Fruit fly (Drosophila melanogaster) whole organism, embryonic: Measurements from ENCODE around the gene CG14174.

ENCODE experiments used
- ATbp ChIP-seq: fragments of 200-800 bp; sonication (Bioruptor generic); optimal IDR thresholded peaks from 2 replicates; lab custom pipeline; 2017; ENCODE audit warnings: missing biosample characterization, mild to moderate bottlenecking, missing genetic modification characterization, missing genetic modification reagents
- Awh ChIP-seq: fragments of 200-800 bp; sonication (Bioruptor generic); IDR thresholded peaks from 2 replicates; pipeline ENCODE4, ENCODE4 v1.3.6; 2022; ENCODE audit warnings: missing biosample characterization, missing genetic modification characterization
- Bdp1 ChIP-seq: fragments of 200-800 bp; sonication (Bioruptor generic); optimal IDR thresholded peaks from 3 replicates; lab custom pipeline; 2016; ENCODE audit warnings: missing biosample characterization, missing genetic modification characterization
- Bgb ChIP-seq: fragments of 200-800 bp; sonication (Bioruptor generic); IDR thresholded peaks from 2 replicates; pipeline ENCODE4 v1.3.6; 2022; ENCODE audit warnings: missing biosample characterization, missing genetic modification characterization; ENCODE audit not compliant: partially characterized antibody
- BtbVII ChIP-seq: fragments of 200-800 bp; sonication (Bioruptor generic); optimal IDR thresholded peaks from 3 replicates; lab custom pipeline; 2017; ENCODE audit warnings: missing biosample characterization, mild to moderate bottlenecking, missing genetic modification characterization
- CG11247 ChIP-seq: fragments of 200-800 bp; sonication (Bioruptor generic); IDR thresholded peaks from 2 replicates; pipeline ENCODE4 v1.3.6; 2022; ENCODE audit warnings: missing biosample characterization, missing genetic modification characterization
- CG12299 ChIP-seq: fragments of 200-800 bp; sonication (Bioruptor generic); optimal IDR thresholded peaks from 2 replicates; lab custom pipeline; 2018; ENCODE audit warnings: missing biosample characterization, mild to moderate bottlenecking, missing genetic modification characterization
- CG12769 ChIP-seq: fragments of 200-800 bp; sonication (Bioruptor generic); optimal IDR thresholded peaks from 2 replicates; lab custom pipeline; 2019; ENCODE audit warnings: missing biosample characterization, mild to moderate bottlenecking, missing genetic modification characterization, moderate library complexity
- CG15269 ChIP-seq: fragments of 200-800 bp; sonication (Bioruptor generic); optimal IDR thresholded peaks from 2 replicates; lab custom pipeline; 2018; ENCODE audit warnings: missing biosample characterization, mild to moderate bottlenecking, missing genetic modification characterization, moderate library complexity
- CG17361 ChIP-seq: fragments of 200-800 bp; sonication (Bioruptor generic); IDR thresholded peaks from 3 replicates; pipeline ENCODE4 v1.3.6; 2022; ENCODE audit warnings: missing biosample characterization, missing genetic modification characterization
- CG1832 ChIP-seq: fragments of 200-800 bp; sonication (Bioruptor generic); optimal IDR thresholded peaks from 2 replicates; lab custom pipeline; 2017; ENCODE audit warnings: missing biosample characterization, mild to moderate bottlenecking, missing genetic modification characterization, inconsistent platforms
- CG2712 ChIP-seq: fragments of 200-800 bp; optimal IDR thresholded peaks from 3 replicates; lab custom pipeline; 2019; ENCODE audit warnings: missing biosample characterization, mild to moderate bottlenecking, missing genetic modification characterization, moderate library complexity
- CG34422 ChIP-seq: fragments of 200-800 bp; sonication (Bioruptor generic); IDR thresholded peaks from 3 replicates; pipeline ENCODE4 v1.3.6; 2022; ENCODE audit warnings: missing biosample characterization, missing genetic modification characterization
- CG5953 ChIP-seq: fragments of 200-800 bp; sonication (Bioruptor generic); IDR thresholded peaks from 2 replicates; pipeline ENCODE4 v1.3.6; 2022; ENCODE audit warnings: missing biosample characterization, missing genetic modification characterization
- CG6813 ChIP-seq: fragments of 200-800 bp; sonication (Bioruptor generic); optimal IDR thresholded peaks from 2 replicates; lab custom pipeline; 2017; ENCODE audit warnings: missing biosample characterization, missing genetic modification characterization, mild to moderate bottlenecking, moderate library complexity, missing genetic modification reagents
- CG6854 ChIP-seq: fragments of 200-800 bp; sonication (Bioruptor generic); optimal IDR thresholded peaks from 3 replicates; lab custom pipeline; 2017; ENCODE audit warnings: missing biosample characterization, mild to moderate bottlenecking, missing genetic modification characterization
- CG7745 ChIP-seq: fragments of 200-800 bp; sonication (Bioruptor generic); optimal IDR thresholded peaks from 2 replicates; lab custom pipeline; 2018; ENCODE audit warnings: missing biosample characterization, mild to moderate bottlenecking, missing genetic modification characterization, moderate library complexity
- CG7963 ChIP-seq: fragments of 200-800 bp; sonication (Bioruptor generic); IDR thresholded peaks from 3 replicates; pipeline ENCODE4 v1.3.6; 2022; ENCODE audit warnings: missing biosample characterization, missing genetic modification characterization; ENCODE audit not compliant: partially characterized antibody
- CG9437 ChIP-seq: fragments of 200-800 bp; sonication (Bioruptor generic); optimal IDR thresholded peaks from 2 replicates; lab custom pipeline; 2018; ENCODE audit warnings: missing biosample characterization, mild to moderate bottlenecking, missing genetic modification characterization
- CG9727 ChIP-seq: fragments of 200-800 bp; sonication (Bioruptor generic); optimal IDR thresholded peaks from 3 replicates; lab custom pipeline; 2017; ENCODE audit warnings: missing biosample characterization, mild to moderate bottlenecking, missing genetic modification characterization
- Kr ChIP-seq: fragments of 200-800 bp; sonication (Bioruptor generic); optimal IDR thresholded peaks from 2 replicates; lab custom pipeline; 2017; ENCODE audit warnings: missing biosample characterization, mild to moderate bottlenecking, missing genetic modification characterization
- Meics ChIP-seq: fragments of 200-800 bp; sonication (Bioruptor generic); optimal IDR thresholded peaks from 2 replicates; lab custom pipeline; 2017; ENCODE audit warnings: missing biosample characterization, mild to moderate bottlenecking, missing genetic modification characterization
- Oli ChIP-seq: fragments of 200-800 bp; sonication (Bioruptor generic); optimal IDR thresholded peaks from 2 replicates; lab custom pipeline; 2018; ENCODE audit warnings: missing biosample characterization, mild to moderate bottlenecking, missing genetic modification characterization, moderate library complexity
- Ptx1 ChIP-seq: fragments of 200-800 bp; sonication (Bioruptor generic); IDR thresholded peaks from 2 replicates; pipeline ENCODE4 v1.3.6; 2022; ENCODE audit warnings: missing biosample characterization, missing genetic modification characterization
- Rfx ChIP-seq: fragments of 200-800 bp; sonication (Bioruptor generic); IDR thresholded peaks from 2 replicates; pipeline ENCODE4 v1.3.6; 2022; ENCODE audit warnings: missing biosample characterization, missing genetic modification characterization
- Tbp ChIP-seq: fragments of >200 bp; optimal IDR thresholded peaks from 2 replicates; lab custom pipeline; 2018; ENCODE audit warnings: missing biosample characterization, missing genetic modification characterization
- bsh ChIP-seq, 2 experiments: fragments of 200-800 bp; sonication (Bioruptor generic); optimal IDR thresholded peaks; 2 replicates each; lab custom pipeline; 2017 to 2018; ENCODE audit warnings: mild to moderate bottlenecking in 2 of 2, missing biosample characterization in 2 of 2, missing genetic modification characterization in 2 of 2, moderate library complexity in 1 of 2
- caup ChIP-seq: fragments of 200-800 bp; sonication (Bioruptor generic); optimal IDR thresholded peaks from 3 replicates; lab custom pipeline; 2017; ENCODE audit warnings: missing biosample characterization, mild to moderate bottlenecking, missing genetic modification characterization, moderate library complexity; ENCODE audit not compliant: severe bottlenecking
- cg ChIP-seq: fragments of 200-800 bp; sonication (Bioruptor generic); optimal IDR thresholded peaks from 3 replicates; lab custom pipeline; 2019; ENCODE audit warnings: missing biosample characterization, mild to moderate bottlenecking, missing genetic modification characterization, moderate library complexity
- croc ChIP-seq: fragments of 200-800 bp; sonication (Bioruptor generic); conservative IDR thresholded peaks from 3 replicates; pipeline ENCODE4 v1.3.6; 2022; ENCODE audit warnings: missing biosample characterization, missing genetic modification characterization
- danr ChIP-seq: fragments of 200-800 bp; sonication (Bioruptor generic); IDR thresholded peaks from 2 replicates; pipeline ENCODE4 v1.3.6; 2022; ENCODE audit warnings: missing biosample characterization, missing genetic modification characterization
- emc ChIP-seq: fragments of 200-800 bp; sonication (Bioruptor generic); optimal IDR thresholded peaks from 2 replicates; lab custom pipeline; 2016; ENCODE audit warnings: missing biosample characterization, missing genetic modification characterization
- esg ChIP-seq: fragments of 200-800 bp; sonication (Bioruptor generic); conservative IDR thresholded peaks from 2 replicates; pipeline ENCODE4 v1.3.6; 2022; ENCODE audit warnings: missing biosample characterization, missing genetic modification characterization
- ewg ChIP-seq: fragments of 200-800 bp; sonication (Bioruptor generic); optimal IDR thresholded peaks from 3 replicates; lab custom pipeline; 2017; ENCODE audit warnings: mild to moderate bottlenecking, missing biosample characterization, missing genetic modification reagents, missing genetic modification characterization
- gcm ChIP-seq: fragments of 200-800 bp; sonication (Bioruptor generic); optimal IDR thresholded peaks from 2 replicates; lab custom pipeline; 2019; ENCODE audit warnings: missing biosample characterization, mild to moderate bottlenecking, missing genetic modification characterization, moderate library complexity
- gem ChIP-seq: fragments of 200-800 bp; sonication (Bioruptor generic); optimal IDR thresholded peaks from 2 replicates; lab custom pipeline; 2019; ENCODE audit warnings: missing biosample characterization, mild to moderate bottlenecking, missing genetic modification characterization, moderate library complexity
- grn ChIP-seq: fragments of 200-800 bp; sonication (Bioruptor generic); optimal IDR thresholded peaks from 3 replicates; lab custom pipeline; 2017; ENCODE audit warnings: missing biosample characterization, missing genetic modification characterization
- nerfin-2 ChIP-seq: fragments of 200-800 bp; sonication (Bioruptor generic); IDR thresholded peaks from 2 replicates; pipeline ENCODE4 v1.3.6; 2022; ENCODE audit warnings: missing biosample characterization, missing genetic modification characterization; ENCODE audit not compliant: partially characterized antibody
- nom ChIP-seq: fragments of 200-800 bp; sonication (Bioruptor generic); optimal IDR thresholded peaks from 2 replicates; lab custom pipeline; 2017; ENCODE audit warnings: missing biosample characterization, missing genetic modification characterization, mild to moderate bottlenecking, moderate library complexity, missing genetic modification reagents
- org-1 ChIP-seq: fragments of 200-800 bp; sonication (Bioruptor generic); optimal IDR thresholded peaks from 2 replicates; lab custom pipeline; 2017; ENCODE audit warnings: missing biosample characterization, missing genetic modification characterization
- pan ChIP-seq, 4 experiments: fragments of >200 bp in 3 of 4; fragments of 200-800 bp in 1 of 4; sonication (Bioruptor generic) in 1 of 4; optimal IDR thresholded peaks in 3 of 4; IDR thresholded peaks in 1 of 4; 2 replicates each; pipeline versions ENCODE4 v1.3.6 to Lab custom; 2017 to 2022; ENCODE audit warnings: missing biosample characterization in 2 of 4, missing genetic modification characterization in 2 of 4, mixed read lengths in 1 of 4
- pnt ChIP-seq: fragments of 200-800 bp; sonication (Bioruptor generic); optimal IDR thresholded peaks from 3 replicates; lab custom pipeline; 2016; ENCODE audit warnings: missing biosample characterization, missing genetic modification characterization
- shn ChIP-seq: fragments of 200-800 bp; sonication (Bioruptor generic); optimal IDR thresholded peaks from 3 replicates; lab custom pipeline; 2016; ENCODE audit warnings: missing biosample characterization, missing genetic modification characterization
- sr ChIP-seq: fragments of 200-800 bp; sonication (Bioruptor generic); IDR thresholded peaks from 3 replicates; pipeline ENCODE4 v1.3.6; 2022; ENCODE audit warnings: missing biosample characterization, missing genetic modification characterization
- sug ChIP-seq: fragments of 200-800 bp; optimal IDR thresholded peaks from 2 replicates; lab custom pipeline; 2019; ENCODE audit warnings: missing biosample characterization, mild to moderate bottlenecking, missing genetic modification characterization, moderate library complexity
- unpg ChIP-seq: fragments of 200-800 bp; sonication (Bioruptor generic); optimal IDR thresholded peaks from 3 replicates; lab custom pipeline; 2018; ENCODE audit warnings: missing biosample characterization, mild to moderate bottlenecking, missing genetic modification characterization, moderate library complexity
- vnd ChIP-seq: fragments of 200-800 bp; sonication (Bioruptor generic); IDR thresholded peaks from 3 replicates; pipeline ENCODE4 v1.3.6; 2022; ENCODE audit warnings: missing biosample characterization, missing genetic modification characterization; ENCODE audit not compliant: partially characterized antibody
- z ChIP-seq: fragments of 200-800 bp; sonication (Bioruptor generic); IDR thresholded peaks from 3 replicates; pipeline ENCODE4 v1.3.6; 2022; ENCODE audit warnings: missing biosample characterization, missing genetic modification characterization

CG14174 gene

DNA sequence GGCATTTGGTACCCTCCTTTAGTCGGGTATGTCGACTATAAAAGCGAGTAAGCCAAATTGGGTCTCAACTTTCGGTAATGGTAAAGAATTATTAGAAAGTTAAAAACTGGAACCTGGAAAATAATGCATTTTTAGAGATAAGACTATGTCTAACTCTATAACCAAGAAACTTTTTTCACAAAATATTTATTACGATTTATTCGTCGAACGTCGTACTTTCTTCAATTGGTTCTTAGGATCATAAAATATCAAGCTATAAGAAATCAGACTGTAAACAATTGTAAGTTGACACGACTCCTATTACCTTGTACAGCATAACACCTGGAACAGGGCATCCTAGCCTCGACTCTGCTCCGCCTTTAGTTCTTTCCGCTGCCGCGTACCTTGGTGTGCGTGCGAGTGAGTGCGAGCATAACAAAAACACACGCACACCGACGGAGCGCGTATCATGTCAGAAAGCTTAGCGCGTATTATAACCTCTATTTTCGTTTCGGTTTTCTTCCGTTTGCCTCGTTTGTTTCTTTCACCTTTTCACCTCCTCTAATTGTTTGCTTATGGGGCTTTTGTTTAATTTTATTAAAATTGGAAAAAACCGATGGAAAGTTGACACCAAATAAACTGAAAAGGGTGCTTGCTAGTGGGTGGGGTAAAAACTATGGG, 26.1 kb upstream of the CG14174 start (continued):
- TF ChIP-seq grn (GFP tag; lab: Kevin White, UChicago), result peak; percentile 62
- TF ChIP-seq CG2712 (tag; lab: Kevin White, UChicago), result peak; percentile 96
- TF ChIP-seq gem (tag; lab: Kevin White, UChicago), result peak; percentile 98
- peak; percentile 97 for TF ChIP-seq shn (GFP tag; lab: Kevin White, UChicago)
- TF ChIP-seq CG5953 (GFP tag; lab: Robert Waterston, UW), result no peak; the same call in 1 of the 2 replicates
- TF ChIP-seq CG12769 (tag; lab: Kevin White, UChicago), result peak; percentile 83
- TF ChIP-seq CG7745 (tag; lab: Kevin White, UChicago), result no peak
- TF ChIP-seq gcm (GFP tag; lab: Kevin White, UChicago), result peak; percentile 85
- peak; percentile 89 for TF ChIP-seq CG6813 (GFP tag; lab: Kevin White, UChicago)
- no peak for TF ChIP-seq Kr (GFP tag; lab: Kevin White, UChicago)
- TF ChIP-seq CG17361, result peak; percentile 98
- TF ChIP-seq Ptx1 (GFP tag; lab: Robert Waterston, UW), result peak; percentile 93
- TF ChIP-seq CG34422 (GFP tag; lab: Robert Waterston, UW), result peak; percentile 75; the same call in 1 of the 3 replicates
- no peak for TF ChIP-seq vnd (GFP tag; lab: Robert Waterston, UW)
- TF ChIP-seq caup, result peak; percentile 94
- no peak for TF ChIP-seq nerfin-2 (GFP tag; lab: Robert Waterston, UW)
- peak; percentile 90 for TF ChIP-seq Bdp1
- TF ChIP-seq Meics, result peak; percentile 97
- peak; percentile 84 for TF ChIP-seq CG11247 (GFP tag; lab: Robert Waterston, UW)
- no peak for TF ChIP-seq Tbp (GFP tag; lab: Kevin White, UChicago)
- peak; percentile 86 for TF ChIP-seq croc (GFP tag; lab: Robert Waterston, UW)
- peak; percentile 86 to 90 for TF ChIP-seq bsh (GFP tag; optimal IDR thresholded peaks at IDR 0.05; lab: Kevin White, UChicago)
- TF ChIP-seq org-1 (GFP tag; lab: Kevin White, UChicago), result peak; percentile 97
- TF ChIP-seq BtbVII (GFP tag; lab: Kevin White, UChicago), result peak; percentile 96
- TF ChIP-seq emc (GFP tag; lab: Kevin White, UChicago), result peak; percentile 91
- TF ChIP-seq CG15269 (tag; lab: Kevin White, UChicago), result peak; percentile 96
- TF ChIP-seq Rfx, result peak; percentile 90
- TF ChIP-seq sug (tag; lab: Kevin White, UChicago), result peak; percentile 64
- no peak for TF ChIP-seq pan (optimal IDR thresholded peaks at IDR 0.05; lab: Kevin White, UChicago)
- TF ChIP-seq pan (GFP tag; optimal IDR thresholded peaks at IDR 0.05 in 1 of 2, IDR thresholded peaks at IDR 0.05 in 1 of 2), result peak; percentile 27 to 83
- peak; percentile 96 for TF ChIP-seq pnt (GFP tag; lab: Kevin White, UChicago)
- peak; percentile 33 for TF ChIP-seq cg
- TF ChIP-seq esg (GFP tag; lab: Robert Waterston, UW), result peak; percentile 89
- peak; percentile 95 for TF ChIP-seq CG6854
- peak; percentile 98 for TF ChIP-seq CG9727 (GFP tag; lab: Kevin White, UChicago)
- TF ChIP-seq CG7963 (GFP tag; lab: Robert Waterston, UW), result no peak
- peak; percentile 68 for TF ChIP-seq Awh
- peak; percentile 48 for TF ChIP-seq CG1832 (GFP tag; lab: Kevin White, UChicago)
- peak; percentile 95 for TF ChIP-seq CG9437 (GFP tag; lab: Kevin White, UChicago)
- TF ChIP-seq Bgb (GFP tag; lab: Robert Waterston, UW), result no peak
- peak; percentile 56; the same call in 1 of the 3 replicates for TF ChIP-seq sr (GFP tag; lab: Robert Waterston, UW)
- peak; percentile 72 for TF ChIP-seq nom (GFP tag; lab: Kevin White, UChicago)
- TF ChIP-seq z (GFP tag; lab: Robert Waterston, UW), result no peak
- TF ChIP-seq ewg (GFP tag; lab: Kevin White, UChicago), result peak; percentile 91
- peak; percentile 98 for TF ChIP-seq Oli (tag; lab: Kevin White, UChicago)
- peak; percentile 92 for TF ChIP-seq ATbp
- TF ChIP-seq CG12299 (tag; lab: Kevin White, UChicago), result peak; percentile 86
- TF ChIP-seq unpg, result peak; percentile 87
- peak; percentile 85 for TF ChIP-seq danr
